Fruit fly (Drosophila melanogaster): ENCODE data around the gene Aef1.

Aef1 gene

DNA sequence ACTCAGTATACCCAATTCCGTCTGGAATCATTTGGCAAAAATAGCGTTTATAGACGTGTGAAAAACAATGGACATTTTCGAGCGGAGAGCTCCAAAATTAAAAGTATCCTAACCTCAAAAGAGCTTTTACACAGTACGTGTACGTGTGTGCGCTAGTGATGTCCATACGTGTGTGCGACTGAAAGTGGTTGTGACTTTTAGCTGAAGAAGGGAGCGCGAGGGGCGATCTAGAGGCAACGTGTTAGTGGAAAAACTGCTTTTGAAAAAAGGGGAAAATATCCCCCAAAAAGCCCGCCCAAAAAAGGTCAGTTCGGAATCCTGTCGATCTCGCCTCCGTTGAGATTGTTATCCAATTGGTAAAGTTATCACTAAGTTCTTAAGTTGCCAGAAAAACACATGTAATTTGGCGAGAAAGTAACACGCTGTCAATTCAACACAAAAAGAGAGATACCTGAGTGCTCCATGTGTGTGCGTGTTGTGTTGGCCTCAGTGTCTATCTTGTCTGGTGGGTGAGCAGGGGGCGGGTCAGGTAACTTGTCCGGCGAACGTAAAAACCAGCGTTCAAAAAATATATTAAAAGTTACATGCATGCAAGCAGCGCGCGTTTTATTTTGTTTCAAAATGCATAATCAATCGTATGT lies 642 bp downstream of the Aef1 start:
- no peak for TF ChIP-seq Rel (GFP tag; optimal IDR thresholded peaks at IDR 0.05)
- peak; percentile 39 for TF ChIP-seq Rel (tag; optimal IDR thresholded peaks at IDR 0.05)
- TF ChIP-seq OdsH (GFP tag; optimal IDR thresholded peaks at IDR 0.05), result peak; percentile 7
- peak in 1 of 2 experiments; percentile 0 for TF ChIP-seq dl (GFP tag; optimal IDR thresholded peaks at IDR 0.05; ENCODE audit: insufficient read depth in 1 of 2, partially characterized antibody in 2 of 2)
- TF ChIP-seq dmrt93B (GFP tag; optimal IDR thresholded peaks at IDR 0.05), result no peak

dm6 chr3L:21436089-21436488 lies 2.9 kb downstream of the Aef1 start:
- TF ChIP-seq Dfd (GFP tag; optimal IDR thresholded peaks at IDR 0.05) (peak; percentile 91), br (GFP tag; optimal IDR thresholded peaks at IDR 0.05) (no peak)

DNA sequence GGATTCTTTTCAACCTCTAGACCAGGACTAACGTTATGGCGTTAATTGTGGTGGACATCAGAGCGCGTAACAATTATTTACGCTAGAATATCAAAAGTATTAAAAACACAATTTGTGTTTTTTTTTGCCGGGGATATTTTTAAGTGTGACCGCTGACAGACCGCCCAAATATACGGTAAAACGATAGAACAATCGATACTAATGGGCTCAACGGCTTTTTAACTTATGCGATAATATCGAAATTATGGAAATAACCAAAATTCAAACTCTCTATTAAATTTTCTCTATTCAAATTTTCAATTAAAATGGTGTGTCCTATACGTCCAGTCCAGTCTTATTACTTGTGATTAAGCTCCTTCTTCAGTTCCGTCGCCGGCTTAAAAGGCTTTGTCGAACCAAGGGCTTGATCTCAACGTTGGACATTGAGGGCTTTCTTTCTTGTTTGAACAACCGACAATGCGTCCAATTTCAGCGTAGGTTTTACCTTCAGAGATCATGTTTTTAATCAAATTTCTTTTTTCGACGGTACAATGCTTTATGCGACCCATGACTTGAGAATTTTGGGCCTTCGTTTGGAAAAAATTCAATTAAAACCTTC lies 8.1 kb downstream of the Aef1 start, which contains the start of gene CG5664:
CG5664 (minus strand) TSS at position 148 of the 598 bp plus-strand sequence.
- TF ChIP-seq Sp1 (GFP tag; optimal IDR thresholded peaks at IDR 0.05) (no peak), dmrt93B (GFP tag; optimal IDR thresholded peaks at IDR 0.05) (no peak), Hr78 (GFP tag; optimal IDR thresholded peaks at IDR 0.05) (no peak), Vsx2 (GFP tag; optimal IDR thresholded peaks at IDR 0.05; ENCODE audit: partially characterized antibody) (no peak), Abd-B (GFP tag; optimal IDR thresholded peaks at IDR 0.05) (no peak), CrebA (GFP tag; optimal IDR thresholded peaks at IDR 0.05; ENCODE audit: borderline replicate concordance) (no peak), CG9705 (GFP tag; optimal IDR thresholded peaks at IDR 0.05) (no peak), N (GFP tag; optimal IDR thresholded peaks at IDR 0.05) (no peak), CG32264 (GFP tag; optimal IDR thresholded peaks at IDR 0.05) (no peak), h (GFP tag; optimal IDR thresholded peaks at IDR 0.05) (no peak), Hr83 (GFP tag; optimal IDR thresholded peaks at IDR 0.05; ENCODE audit: poor library complexity, severe bottlenecking) (no peak), Dif (GFP tag; optimal IDR thresholded peaks at IDR 0.05; ENCODE audit: partially characterized antibody) (no peak), psq (GFP tag; optimal IDR thresholded peaks at IDR 0.05) (no peak), brk (GFP tag; optimal IDR thresholded peaks at IDR 0.05) (peak; percentile 3), Rel (GFP tag; optimal IDR thresholded peaks at IDR 0.05) (no peak), Rel (tag; optimal IDR thresholded peaks at IDR 0.05) (peak; percentile 94)

dm6 chr3L:21444719-21445118 lies 11.5 kb downstream of the Aef1 start, which contains the start of gene Alp1:
Alp1 (minus strand) TSS chr3L:21444819.
- TF ChIP-seq CG32264 (GFP tag; optimal IDR thresholded peaks at IDR 0.05) (no peak), N (GFP tag; optimal IDR thresholded peaks at IDR 0.05) (no peak), Abd-B (GFP tag; optimal IDR thresholded peaks at IDR 0.05) (no peak), sage (GFP tag; optimal IDR thresholded peaks at IDR 0.05) (no peak), Rel (GFP tag; optimal IDR thresholded peaks at IDR 0.05) (no peak), Rel (tag; optimal IDR thresholded peaks at IDR 0.05) (no peak), fru (GFP tag; optimal IDR thresholded peaks at IDR 0.05) (no peak), rgr (GFP tag; optimal IDR thresholded peaks at IDR 0.05) (no peak), Myc (optimal IDR thresholded peaks at IDR 0.05) (no peak), psq (GFP tag; optimal IDR thresholded peaks at IDR 0.05) (no peak), ey (GFP tag; optimal IDR thresholded peaks at IDR 0.05) (no peak), woc (GFP tag; optimal IDR thresholded peaks at IDR 0.05) (no peak), CrebA (GFP tag; optimal IDR thresholded peaks at IDR 0.05; ENCODE audit: borderline replicate concordance) (no peak), sv (GFP tag; optimal IDR thresholded peaks at IDR 0.05) (no peak)

- TF ChIP-seq sv (GFP tag; optimal IDR thresholded peaks at IDR 0.05) (no peak), sage (GFP tag; optimal IDR thresholded peaks at IDR 0.05) (no peak), pan (optimal IDR thresholded peaks at IDR 0.05) (no peak), CG9705 (GFP tag; optimal IDR thresholded peaks at IDR 0.05) (no peak), Mio (GFP tag; optimal IDR thresholded peaks at IDR 0.05) (no peak), HLH106 (tag; optimal IDR thresholded peaks at IDR 0.05) (no peak), ey (GFP tag; optimal IDR thresholded peaks at IDR 0.05) (peak; percentile 7), Dif (GFP tag; optimal IDR thresholded peaks at IDR 0.05; ENCODE audit: partially characterized antibody) (no peak), psq (GFP tag; optimal IDR thresholded peaks at IDR 0.05) (no peak), Dfd (GFP tag; optimal IDR thresholded peaks at IDR 0.05) (no peak), dsf (GFP tag; optimal IDR thresholded peaks at IDR 0.05; ENCODE audit: borderline replicate concordance) (no peak), h (GFP tag; optimal IDR thresholded peaks at IDR 0.05) (peak; percentile 44), OdsH (GFP tag; optimal IDR thresholded peaks at IDR 0.05) (no peak), woc (GFP tag; optimal IDR thresholded peaks at IDR 0.05) (no peak), fru (GFP tag; optimal IDR thresholded peaks at IDR 0.05) (no peak), Hnf4 (GFP tag; optimal IDR thresholded peaks at IDR 0.05) (peak; percentile 35), CrebA (GFP tag; optimal IDR thresholded peaks at IDR 0.05; ENCODE audit: borderline replicate concordance) (no peak), Hr83 (GFP tag; optimal IDR thresholded peaks at IDR 0.05; ENCODE audit: poor library complexity, severe bottlenecking) (peak; percentile 40), br (GFP tag; optimal IDR thresholded peaks at IDR 0.05) (no peak), dmrt93B (GFP tag; optimal IDR thresholded peaks at IDR 0.05) (no peak), Hr78 (GFP tag; optimal IDR thresholded peaks at IDR 0.05) (no peak), Rel (GFP tag; optimal IDR thresholded peaks at IDR 0.05) (no peak), Rel (tag; optimal IDR thresholded peaks at IDR 0.05) (peak; percentile 61), lola (GFP tag; optimal IDR thresholded peaks at IDR 0.05) (no peak), Jra (GFP tag; optimal IDR thresholded peaks at IDR 0.05) (no peak), Sp1 (GFP tag; optimal IDR thresholded peaks at IDR 0.05) (no peak), foxo (GFP tag; optimal IDR thresholded peaks at IDR 0.05) (no peak), dl (GFP tag; optimal IDR thresholded peaks at IDR 0.05; ENCODE audit: insufficient read depth in 1 of 2, partially characterized antibody in 2 of 2) (no peak), Abd-B (GFP tag; optimal IDR thresholded peaks at IDR 0.05) (no peak), CG32264 (GFP tag; optimal IDR thresholded peaks at IDR 0.05) (no peak), tai (GFP tag; optimal IDR thresholded peaks at IDR 0.05) (no peak), Myc (optimal IDR thresholded peaks at IDR 0.05) (peak; percentile 28)
Observed at dm6 chr3L:21445704-21446103, 12.5 kb downstream of the Aef1 start, which contains the start of gene Syx7. Syx7 (plus strand) TSS chr3L:21445834.
